Fruit fly (Drosophila melanogaster) whole organism, embryonic: ENCODE results near the gene Tfb5.
A peak's percentile ranks its signal among the peaks of the same experiment; 100 is the strongest.

Source experiments
- Abd-B ChIP-seq: fragments of 200-800 bp; sonication (Bioruptor generic); optimal IDR thresholded peaks from 2 replicates; lab custom pipeline; 2018; ENCODE audit warnings: missing biosample characterization, mild to moderate bottlenecking, missing genetic modification characterization, moderate library complexity
- Atf3 ChIP-seq: fragments of 200-800 bp; sonication (Bioruptor generic); optimal IDR thresholded peaks from 3 replicates; lab custom pipeline; 2016; ENCODE audit warnings: missing biosample characterization, missing genetic modification characterization
- CG11247 ChIP-seq: fragments of 200-800 bp; sonication (Bioruptor generic); IDR thresholded peaks from 2 replicates; pipeline ENCODE4 v1.3.6; 2022; ENCODE audit warnings: missing biosample characterization, missing genetic modification characterization
- CG15011 ChIP-seq: fragments of 200-800 bp; sonication (Bioruptor generic); optimal IDR thresholded peaks from 3 replicates; lab custom pipeline; 2018; ENCODE audit warnings: missing biosample characterization, mild to moderate bottlenecking, missing genetic modification characterization
- CG15073 ChIP-seq: fragments of 200-800 bp; sonication (Bioruptor generic); optimal IDR thresholded peaks from 2 replicates; lab custom pipeline; 2016; ENCODE audit warnings: missing biosample characterization, missing genetic modification characterization
- CG15696 ChIP-seq: fragments of 200-800 bp; sonication (Bioruptor generic); optimal IDR thresholded peaks from 2 replicates; lab custom pipeline; 2019; ENCODE audit warnings: missing biosample characterization, mild to moderate bottlenecking, missing genetic modification characterization, moderate library complexity
- CG17568 ChIP-seq: fragments of 200-800 bp; sonication (Bioruptor generic); optimal IDR thresholded peaks from 2 replicates; lab custom pipeline; 2018; ENCODE audit warnings: missing biosample characterization, mild to moderate bottlenecking, missing genetic modification characterization, moderate library complexity
- CG17829 ChIP-seq: fragments of 200-800 bp; optimal IDR thresholded peaks from 2 replicates; lab custom pipeline; 2019; ENCODE audit warnings: missing biosample characterization, mild to moderate bottlenecking, missing genetic modification characterization, moderate library complexity
- CG1832 ChIP-seq: fragments of 200-800 bp; sonication (Bioruptor generic); optimal IDR thresholded peaks from 2 replicates; lab custom pipeline; 2017; ENCODE audit warnings: missing biosample characterization, mild to moderate bottlenecking, missing genetic modification characterization, inconsistent platforms
- CG32532 ChIP-seq: fragments of 200-800 bp; sonication (Bioruptor generic); IDR thresholded peaks from 2 replicates; pipeline ENCODE4 v1.3.6; 2022; ENCODE audit warnings: missing biosample characterization, missing genetic modification characterization
- CG3847 ChIP-seq: fragments of 200-800 bp; sonication (Bioruptor generic); IDR thresholded peaks from 2 replicates; pipeline ENCODE4 v1.3.6; 2022; ENCODE audit warnings: missing biosample characterization, missing genetic modification characterization
- CG4820 ChIP-seq: fragments of 200-800 bp; sonication (Bioruptor generic); optimal IDR thresholded peaks from 3 replicates; lab custom pipeline; 2016; ENCODE audit warnings: missing biosample characterization, missing genetic modification characterization
- CG4854 ChIP-seq: fragments of 200-800 bp; sonication (Bioruptor generic); optimal IDR thresholded peaks from 2 replicates; lab custom pipeline; 2016; ENCODE audit warnings: missing biosample characterization, missing genetic modification characterization, inconsistent platforms
- CG6791 ChIP-seq: fragments of 200-800 bp; sonication (Bioruptor generic); IDR thresholded peaks from 3 replicates; pipeline ENCODE4 v1.3.6; 2022; ENCODE audit warnings: missing biosample characterization, missing genetic modification characterization; ENCODE audit not compliant: partially characterized antibody
- CG8765 ChIP-seq: fragments of 200-800 bp; sonication (Bioruptor generic); IDR thresholded peaks from 2 replicates; pipeline ENCODE4 v1.3.6; 2022; ENCODE audit warnings: missing biosample characterization, missing genetic modification characterization
- CG9727 ChIP-seq: fragments of 200-800 bp; sonication (Bioruptor generic); optimal IDR thresholded peaks from 3 replicates; lab custom pipeline; 2017; ENCODE audit warnings: missing biosample characterization, mild to moderate bottlenecking, missing genetic modification characterization
- CG9797 ChIP-seq: fragments of 200-800 bp; sonication (Bioruptor generic); optimal IDR thresholded peaks from 3 replicates; lab custom pipeline; 2018; ENCODE audit warnings: missing biosample characterization, mild to moderate bottlenecking, missing genetic modification characterization
- CTCF ChIP-seq: fragments of 200-800 bp; sonication (Bioruptor generic); optimal IDR thresholded peaks from 2 replicates; lab custom pipeline; 2017; ENCODE audit warnings: missing biosample characterization, mild to moderate bottlenecking, missing genetic modification characterization, moderate library complexity
- CoRest ChIP-seq: fragments of 200-800 bp; sonication (Bioruptor generic); optimal IDR thresholded peaks from 3 replicates; lab custom pipeline; 2018; ENCODE audit warnings: missing biosample characterization, mild to moderate bottlenecking, missing genetic modification characterization, moderate library complexity
- Dip2 ChIP-seq: fragments of 200-800 bp; sonication (Bioruptor generic); IDR thresholded peaks from 2 replicates; pipeline ENCODE4 v1.3.6; 2022; ENCODE audit warnings: missing biosample characterization, missing genetic modification characterization
- Drgx ChIP-seq: fragments of 200-800 bp; sonication (Bioruptor generic); IDR thresholded peaks from 2 replicates; pipeline ENCODE4 v1.3.6; 2022; ENCODE audit warnings: missing biosample characterization, missing genetic modification characterization
- Elba2 ChIP-seq: fragments of 200-800 bp; sonication (Bioruptor generic); optimal IDR thresholded peaks from 3 replicates; lab custom pipeline; 2016; ENCODE audit warnings: missing biosample characterization, missing genetic modification characterization
- HHEX ChIP-seq: fragments of 200-800 bp; sonication (Bioruptor generic); optimal IDR thresholded peaks from 3 replicates; lab custom pipeline; 2017; ENCODE audit warnings: missing biosample characterization, mild to moderate bottlenecking, missing genetic modification characterization, missing genetic modification reagents
- Hand ChIP-seq: fragments of 200-800 bp; sonication (Bioruptor generic); optimal IDR thresholded peaks from 2 replicates; lab custom pipeline; 2017; ENCODE audit warnings: mild to moderate bottlenecking, missing biosample characterization, missing genetic modification reagents, missing genetic modification characterization
- Hr39 ChIP-seq: fragments of >200 bp; optimal IDR thresholded peaks from 2 replicates; lab custom pipeline; 2017
- Opbp ChIP-seq: fragments of 200-800 bp; sonication (Bioruptor generic); IDR thresholded peaks from 3 replicates; pipeline ENCODE4 v1.3.6; 2022; ENCODE audit warnings: missing biosample characterization, missing genetic modification characterization; ENCODE audit not compliant: partially characterized antibody
- bowl ChIP-seq: fragments of 200-800 bp; sonication (Bioruptor generic); IDR thresholded peaks from 2 replicates; pipeline ENCODE4 v1.3.6; 2022; ENCODE audit warnings: missing biosample characterization, missing genetic modification characterization
- br ChIP-seq: fragments of >200 bp; optimal IDR thresholded peaks from 2 replicates; lab custom pipeline; 2017
- ci ChIP-seq: fragments of 200-800 bp; sonication (Bioruptor generic); IDR thresholded peaks from 3 replicates; pipeline ENCODE4 v1.3.6; 2022; ENCODE audit warnings: missing biosample characterization, missing genetic modification characterization
- crc ChIP-seq: fragments of 200-800 bp; sonication (Bioruptor generic); optimal IDR thresholded peaks from 2 replicates; lab custom pipeline; 2016; ENCODE audit warnings: missing biosample characterization, missing genetic modification characterization
- dm ChIP-seq: fragments of 200-800 bp; sonication (Bioruptor generic); optimal IDR thresholded peaks from 3 replicates; lab custom pipeline; 2016; ENCODE audit warnings: missing biosample characterization, missing genetic modification characterization
- exex ChIP-seq: fragments of 200-800 bp; sonication (Bioruptor generic); optimal IDR thresholded peaks from 4 replicates; lab custom pipeline; 2018; ENCODE audit warnings: missing biosample characterization, mild to moderate bottlenecking, missing genetic modification characterization, moderate library complexity
- gce ChIP-seq: fragments of 200-800 bp; sonication (Bioruptor generic); IDR thresholded peaks from 3 replicates; pipeline ENCODE4 v1.3.6; 2022; ENCODE audit warnings: missing biosample characterization, missing genetic modification characterization
- gem ChIP-seq: fragments of 200-800 bp; sonication (Bioruptor generic); optimal IDR thresholded peaks from 2 replicates; lab custom pipeline; 2019; ENCODE audit warnings: missing biosample characterization, mild to moderate bottlenecking, missing genetic modification characterization, moderate library complexity
- hbn ChIP-seq: fragments of 200-800 bp; sonication (Bioruptor generic); IDR thresholded peaks from 2 replicates; pipeline ENCODE4 v1.3.6; 2022; ENCODE audit warnings: missing biosample characterization, missing genetic modification characterization; ENCODE audit not compliant: partially characterized antibody
- her ChIP-seq: fragments of 200-800 bp; sonication (Bioruptor generic); optimal IDR thresholded peaks from 2 replicates; lab custom pipeline; 2016; ENCODE audit warnings: missing biosample characterization, missing genetic modification characterization
- jigr1 ChIP-seq: fragments of 200-800 bp; sonication (Bioruptor generic); IDR thresholded peaks from 3 replicates; pipeline ENCODE4 v1.3.6; 2022; ENCODE audit warnings: missing biosample characterization, missing genetic modification characterization
- lilli ChIP-seq: fragments of 200-800 bp; sonication (Bioruptor generic); optimal IDR thresholded peaks from 3 replicates; lab custom pipeline; 2016; ENCODE audit warnings: missing biosample characterization, missing genetic modification characterization
- nmo ChIP-seq: fragments of 200-800 bp; sonication (Bioruptor generic); optimal IDR thresholded peaks from 2 replicates; lab custom pipeline; 2018; ENCODE audit warnings: missing biosample characterization, mild to moderate bottlenecking, missing genetic modification characterization, moderate library complexity
- pan ChIP-seq, 4 experiments: fragments of >200 bp in 3 of 4; fragments of 200-800 bp in 1 of 4; sonication (Bioruptor generic) in 1 of 4; optimal IDR thresholded peaks in 3 of 4; IDR thresholded peaks in 1 of 4; 2 replicates each; pipeline versions ENCODE4 v1.3.6 to Lab custom; 2017 to 2022; ENCODE audit warnings: missing biosample characterization in 2 of 4, missing genetic modification characterization in 2 of 4, mixed read lengths in 1 of 4
- pb ChIP-seq: fragments of 200-800 bp; sonication (Bioruptor generic); optimal IDR thresholded peaks from 3 replicates; lab custom pipeline; 2016; ENCODE audit warnings: missing biosample characterization, missing genetic modification characterization
- pita ChIP-seq: fragments of 200-800 bp; sonication (Bioruptor generic); optimal IDR thresholded peaks from 2 replicates; lab custom pipeline; 2017; ENCODE audit warnings: missing biosample characterization, mild to moderate bottlenecking, missing genetic modification characterization
- pzg ChIP-seq: fragments of 200-800 bp; sonication (Bioruptor generic); optimal IDR thresholded peaks from 3 replicates; lab custom pipeline; 2018; ENCODE audit warnings: missing biosample characterization, mild to moderate bottlenecking, missing genetic modification characterization, moderate library complexity
- sd ChIP-seq: fragments of 200-800 bp; sonication (Bioruptor generic); optimal IDR thresholded peaks from 3 replicates; lab custom pipeline; 2018; ENCODE audit warnings: missing biosample characterization, mild to moderate bottlenecking, missing genetic modification characterization, moderate library complexity
- so ChIP-seq: fragments of 200-800 bp; sonication (Bioruptor generic); IDR thresholded peaks from 3 replicates; pipeline ENCODE4 v1.3.6; 2022; ENCODE audit warnings: missing biosample characterization, missing genetic modification characterization
- toy ChIP-seq: fragments of 200-800 bp; sonication (Bioruptor generic); IDR thresholded peaks from 2 replicates; pipeline ENCODE4 v1.3.6; 2022; ENCODE audit warnings: missing biosample characterization, missing genetic modification characterization
- unpg ChIP-seq: fragments of 200-800 bp; sonication (Bioruptor generic); optimal IDR thresholded peaks from 3 replicates; lab custom pipeline; 2018; ENCODE audit warnings: missing biosample characterization, mild to moderate bottlenecking, missing genetic modification characterization, moderate library complexity
- vnd ChIP-seq: fragments of 200-800 bp; sonication (Bioruptor generic); IDR thresholded peaks from 3 replicates; pipeline ENCODE4 v1.3.6; 2022; ENCODE audit warnings: missing biosample characterization, missing genetic modification characterization; ENCODE audit not compliant: partially characterized antibody
- zen2 ChIP-seq: fragments of 200-800 bp; sonication (Bioruptor generic); IDR thresholded peaks from 3 replicates; pipeline ENCODE4 v1.3.6; 2022; ENCODE audit warnings: missing biosample characterization, missing genetic modification characterization; ENCODE audit not compliant: partially characterized antibody
- zfh2 ChIP-seq: fragments of 200-800 bp; sonication (Bioruptor generic); optimal IDR thresholded peaks from 2 replicates; lab custom pipeline; 2016; ENCODE audit warnings: missing biosample characterization, missing genetic modification characterization

Gene Tfb5

dm6 chr2L:5009306-5010030 is 1.2 kb downstream of the Tfb5 start, which contains the start of gene Rtnl1 (continued):
- no peak for TF ChIP-seq CG4820 (GFP tag; lab: Kevin White, UChicago)
- no peak for TF ChIP-seq Drgx
- peak; percentile 2 for TF ChIP-seq gem (tag; lab: Kevin White, UChicago)
- TF ChIP-seq so (GFP tag; lab: Robert Waterston, UW): no peak
- no peak; the same call in 1 of the 2 replicates for TF ChIP-seq CG8765
- TF ChIP-seq CoRest (tag; lab: Kevin White, UChicago): peak; percentile 48
- TF ChIP-seq pzg (GFP tag; lab: Kevin White, UChicago): peak; percentile 99
- no peak for TF ChIP-seq CG17568 (GFP tag; lab: Kevin White, UChicago)
- TF ChIP-seq br (lab: Kevin White, UChicago): no peak
- TF ChIP-seq zfh2 (GFP tag; lab: Kevin White, UChicago): peak; percentile 16
- TF ChIP-seq zen2: peak; percentile 79
- TF ChIP-seq hbn (GFP tag; lab: Robert Waterston, UW): peak; percentile 95
- no peak for TF ChIP-seq Hr39 (lab: Kevin White, UChicago)
- no peak for TF ChIP-seq Hand (GFP tag; lab: Kevin White, UChicago)
- no peak for TF ChIP-seq HHEX (GFP tag; lab: Kevin White, UChicago)
- TF ChIP-seq bowl (GFP tag; lab: Robert Waterston, UW): no peak
- TF ChIP-seq CTCF (GFP tag; lab: Kevin White, UChicago): peak; percentile 78
- TF ChIP-seq ci: peak; percentile 57; the same call in 2 of the 3 replicates
- no peak for TF ChIP-seq CG15011 (GFP tag; lab: Kevin White, UChicago)
- TF ChIP-seq her (GFP tag; lab: Kevin White, UChicago): peak; percentile 32
- peak; percentile 93 for TF ChIP-seq CG6791 (GFP tag; lab: Robert Waterston, UW)
- no peak for TF ChIP-seq unpg (GFP tag; lab: Kevin White, UChicago)
- no peak for TF ChIP-seq jigr1 (GFP tag; lab: Robert Waterston, UW)
- TF ChIP-seq Elba2 (GFP tag; lab: Kevin White, UChicago): peak; percentile 96
- TF ChIP-seq CG11247 (GFP tag; lab: Robert Waterston, UW): no peak
- no peak for TF ChIP-seq CG15073
- TF ChIP-seq nmo (GFP tag; lab: Kevin White, UChicago): peak; percentile 76
- TF ChIP-seq sd (tag; lab: Kevin White, UChicago): peak; percentile 88
- TF ChIP-seq CG15696 (tag; lab: Kevin White, UChicago): no peak
- peak; percentile 25 for TF ChIP-seq CG9727 (GFP tag; lab: Kevin White, UChicago)
- TF ChIP-seq CG9797: peak; percentile 80
- no peak for TF ChIP-seq Dip2 (GFP tag; lab: Robert Waterston, UW)
- no peak for TF ChIP-seq toy (GFP tag; lab: Robert Waterston, UW)
- peak; percentile 95 for TF ChIP-seq Opbp
- TF ChIP-seq CG4854 (GFP tag; lab: Kevin White, UChicago): peak; percentile 2
- TF ChIP-seq dm (GFP tag; lab: Kevin White, UChicago): peak; percentile 40
- TF ChIP-seq CG17829: peak; percentile 68
- no peak for TF ChIP-seq gce
- TF ChIP-seq exex: no peak
- TF ChIP-seq pb: no peak
- peak; percentile 47; the same call in 1 of the 2 replicates for TF ChIP-seq CG32532
- no peak for TF ChIP-seq crc
- peak; percentile 55; the same call in 1 of the 2 replicates for TF ChIP-seq CG3847 (GFP tag; lab: Robert Waterston, UW)
- peak; percentile 67 for TF ChIP-seq Abd-B (GFP tag; lab: Kevin White, UChicago)
- peak; percentile 93 for TF ChIP-seq pita (GFP tag; lab: Kevin White, UChicago)
- peak; percentile 80 for TF ChIP-seq vnd
- TF ChIP-seq Atf3 (GFP tag; lab: Kevin White, UChicago): no peak
- peak; percentile 32 for TF ChIP-seq lilli (GFP tag; lab: Kevin White, UChicago)
- no peak for TF ChIP-seq pan (optimal IDR thresholded peaks at IDR 0.05; lab: Kevin White, UChicago)
- peak in 1 of 2 experiments; percentile 88 for TF ChIP-seq pan (GFP tag; optimal IDR thresholded peaks at IDR 0.05 in 1 of 2, IDR thresholded peaks at IDR 0.05 in 1 of 2)
- TF ChIP-seq CG1832: no peak
